Worm (Caenorhabditis elegans): ENCODE measurements around the gene osm-9.

osm-9 gene

ce11 chrIV:3564901-3565300, 7.7 kb upstream of the osm-9 start, which contains the start of gene sre-5:
Gene sre-5 (plus strand): TSS chrIV:3565201.
- TF ChIP-seq B0019.2 (GFP tag; conservative IDR thresholded peaks at IDR 0.05) (no peak), F52B5.7 (tag; optimal IDR thresholded peaks at IDR 0.05) (no peak), ceh-58 (GFP tag; IDR thresholded peaks at IDR 0.05) (no peak), mcd-1 (GFP tag; IDR thresholded peaks at IDR 0.05) (no peak), ekl-4 (GFP tag; IDR thresholded peaks at IDR 0.05) (no peak), somi-1 (GFP tag; optimal IDR thresholded peaks at IDR 0.05) (no peak), snpc-1.1 (tag; optimal IDR thresholded peaks at IDR 0.05; ENCODE audit: insufficient read depth) (no peak), ztf-3 (GFP tag; optimal IDR thresholded peaks at IDR 0.05) (no peak), mxl-1 (tag; optimal IDR thresholded peaks at IDR 0.05) (no peak), madf-10 (tag; optimal IDR thresholded peaks at IDR 0.05) (no peak), T26A5.8 (tag; optimal IDR thresholded peaks at IDR 0.05) (no peak), K11D2.4 (GFP tag; IDR thresholded peaks at IDR 0.05) (no peak), F33H1.4 (GFP tag; IDR thresholded peaks at IDR 0.05) (no peak), sdz-38 (tag; optimal IDR thresholded peaks at IDR 0.05) (no peak), bed-2 (GFP tag; IDR thresholded peaks at IDR 0.05) (no peak)

ce11 chrIV:3559201-3559600, 2.0 kb upstream of the osm-9 start:
- no peak for TF ChIP-seq ZK185.1 (tag; optimal IDR thresholded peaks at IDR 0.05; ENCODE audit: poor library complexity, severe bottlenecking)
- no peak for TF ChIP-seq lin-54 (GFP tag; optimal IDR thresholded peaks at IDR 0.05)
- TF ChIP-seq B0336.3 (GFP tag; IDR thresholded peaks at IDR 0.05), result no peak
- no peak for TF ChIP-seq efl-1 (GFP tag; optimal IDR thresholded peaks at IDR 0.05)
- TF ChIP-seq F49E8.2 (tag; optimal IDR thresholded peaks at IDR 0.05; ENCODE audit: insufficient read depth), result no peak
- TF ChIP-seq ztf-25 (GFP tag; IDR thresholded peaks at IDR 0.05), result no peak
- TF ChIP-seq somi-1 (GFP tag; optimal IDR thresholded peaks at IDR 0.05), result no peak

ce11 chrIV:3552933-3553332, 4.3 kb downstream of the osm-9 start:
- no peak for TF ChIP-seq nhr-80 (tag; optimal IDR thresholded peaks at IDR 0.05)
- TF ChIP-seq dox-1 (GFP tag; IDR thresholded peaks at IDR 0.05), result no peak
- no peak for TF ChIP-seq lsy-27 (tag; optimal IDR thresholded peaks at IDR 0.05; ENCODE audit: borderline replicate concordance, insufficient read depth)
- no peak for TF ChIP-seq tlf-1 (GFP tag; optimal IDR thresholded peaks at IDR 0.05)
- no peak for TF ChIP-seq Y56A3A.18 (GFP tag; IDR thresholded peaks at IDR 0.05)
- TF ChIP-seq rcor-1 (GFP tag; IDR thresholded peaks at IDR 0.05), result no peak
- TF ChIP-seq Y53F4B.3 (GFP tag; IDR thresholded peaks at IDR 0.05), result no peak
- no peak for TF ChIP-seq nhr-120 (GFP tag; IDR thresholded peaks at IDR 0.05)
- TF ChIP-seq unc-62 (GFP tag; optimal IDR thresholded peaks at IDR 0.05), result no peak
- no peak for TF ChIP-seq mel-28 (tag; optimal IDR thresholded peaks at IDR 0.05; ENCODE audit: borderline replicate concordance)
- TF ChIP-seq K12H6.12 (tag; optimal IDR thresholded peaks at IDR 0.05), result no peak
- no peak for TF ChIP-seq ceh-40 (GFP tag; IDR thresholded peaks at IDR 0.05)
- TF ChIP-seq mes-4 (tag; optimal IDR thresholded peaks at IDR 0.05), result no peak
- no peak for TF ChIP-seq nfya-2 (GFP tag; IDR thresholded peaks at IDR 0.05)

ce11 chrIV:3551777-3552462, 5.3 kb downstream of the osm-9 start:
- peak; percentile 71 for TF ChIP-seq T07F8.4 (tag; optimal IDR thresholded peaks at IDR 0.05)
- TF ChIP-seq tbx-9 (tag; optimal IDR thresholded peaks at IDR 0.05; ENCODE audit: borderline replicate concordance), result no peak
- TF ChIP-seq B0261.1 (tag; optimal IDR thresholded peaks at IDR 0.05), result peak; percentile 89
- no peak for TF ChIP-seq ama-1 (optimal IDR thresholded peaks at IDR 0.05)
- TF ChIP-seq ama-1 (GFP tag; optimal IDR thresholded peaks at IDR 0.05), result peak; percentile 54 to 78
- TF ChIP-seq cebp-1 (GFP tag; IDR thresholded peaks at IDR 0.05), result peak; percentile 40; the same call in 1 of the 2 replicates
- TF ChIP-seq cebp-1 (tag; optimal IDR thresholded peaks at IDR 0.05), result no peak
- peak; percentile 18 for TF ChIP-seq K12H6.12 (tag; optimal IDR thresholded peaks at IDR 0.05)
- peak; percentile 6 for TF ChIP-seq fkh-3 (tag; optimal IDR thresholded peaks at IDR 0.05)
- TF ChIP-seq ztf-25 (GFP tag; IDR thresholded peaks at IDR 0.05), result peak; percentile 59; the same call in 1 of the 2 replicates
- TF ChIP-seq lag-1 (GFP tag; IDR thresholded peaks at IDR 0.05), result no peak
- peak; percentile 51 for TF ChIP-seq ztf-18 (tag; optimal IDR thresholded peaks at IDR 0.05)
- 0 out of 2 replicates have a peak, but pooled peaks have one; percentile 25 for TF ChIP-seq pbrm-1 (GFP tag; IDR thresholded peaks at IDR 0.05)
